Worm (Caenorhabditis elegans) whole organism, young adult: Measurements from ENCODE around the gene ttr-15.
A peak's percentile ranks its signal among the peaks of the same experiment; 100 is the strongest.

Experiments
- B0035.1 ChIP-seq: sonication (generic microtip); optimal IDR thresholded peaks from 2 replicates; lab custom pipeline; 2016; ENCODE audit warnings: missing genetic modification characterization, mild to moderate bottlenecking, missing compliant biosample characterization, missing genotype, missing genetic modification reagents
- F33H1.4 ChIP-seq: fragments of 200-800 bp; sonication (Bioruptor generic); IDR thresholded peaks from 2 replicates; pipeline ENCODE4 v1.3.6; 2022; ENCODE audit warnings: missing genetic modification reagents, missing genetic modification characterization, missing compliant biosample characterization
- F52B5.7 ChIP-seq: sonication (generic microtip); optimal IDR thresholded peaks from 2 replicates; lab custom pipeline; 2016; ENCODE audit warnings: mild to moderate bottlenecking, missing genetic modification characterization, missing compliant biosample characterization
- F57A8.1 ChIP-seq: fragments of 200-800 bp; sonication (Bioruptor generic); optimal IDR thresholded peaks from 2 replicates; lab custom pipeline; 2018; ENCODE audit warnings: mild to moderate bottlenecking, missing genetic modification characterization, moderate library complexity, missing compliant biosample characterization
- K11D2.4 ChIP-seq: fragments of 200-800 bp; sonication (Bioruptor generic); IDR thresholded peaks from 2 replicates; pipeline ENCODE4 v1.3.6; 2022; ENCODE audit warnings: missing genetic modification reagents, missing genetic modification characterization, missing compliant biosample characterization
- T26A5.8 ChIP-seq: sonication (generic microtip); optimal IDR thresholded peaks from 2 replicates; lab custom pipeline; 2016; ENCODE audit warnings: missing genetic modification characterization, missing compliant biosample characterization
- Y53F4B.3 ChIP-seq: fragments of 200-800 bp; sonication (Bioruptor generic); IDR thresholded peaks from 2 replicates; pipeline ENCODE4 v1.3.6; 2022; ENCODE audit warnings: missing genetic modification reagents, missing genetic modification characterization, missing compliant biosample characterization
- Y56A3A.18 ChIP-seq: fragments of 200-800 bp; sonication (Bioruptor generic); IDR thresholded peaks from 2 replicates; pipeline ENCODE4 v1.3.6; 2022; ENCODE audit warnings: missing genetic modification reagents, missing genetic modification characterization, missing compliant biosample characterization
- ama-1 ChIP-seq, 3 experiments: fragments of 150-350 bp in 1 of 3; sonication (generic microtip) in 2 of 3; optimal IDR thresholded peaks; 2 replicates each; lab custom pipeline; 2014 to 2018; ENCODE audit warnings: missing biosample characterization in 2 of 3, missing genetic modification characterization in 2 of 3, missing genetic modification reagents in 2 of 3
- atf-7 ChIP-seq: sonication (generic microtip); optimal IDR thresholded peaks from 2 replicates; lab custom pipeline; 2017; ENCODE audit warnings: mild to moderate bottlenecking, missing genetic modification characterization, missing compliant biosample characterization
- athp-1 ChIP-seq: sonication (generic microtip); optimal IDR thresholded peaks from 2 replicates; lab custom pipeline; 2017; ENCODE audit warnings: mild to moderate bottlenecking, missing genetic modification characterization, missing compliant biosample characterization
- attf-3 ChIP-seq: fragments of 200-800 bp; sonication (Bioruptor generic); conservative IDR thresholded peaks from 2 replicates; pipeline ENCODE4 v1.3.6; 2022; ENCODE audit warnings: missing genetic modification reagents, missing genetic modification characterization, missing compliant biosample characterization
- attf-5 ChIP-seq: fragments of 200-800 bp; sonication (Bioruptor generic); optimal IDR thresholded peaks from 2 replicates; lab custom pipeline; 2018; ENCODE audit warnings: mild to moderate bottlenecking, missing genetic modification characterization, missing compliant biosample characterization
- bed-1 ChIP-seq: fragments of 200-800 bp; sonication (Bioruptor generic); IDR thresholded peaks from 2 replicates; pipeline ENCODE4 v1.3.6; 2022; ENCODE audit warnings: missing genetic modification reagents, missing genetic modification characterization, missing compliant biosample characterization
- cebp-1 ChIP-seq, 2 experiments: fragments of 200-800 bp in 1 of 2; sonication (Bioruptor generic) in 1 of 2; sonication (generic microtip) in 1 of 2; IDR thresholded peaks in 1 of 2; optimal IDR thresholded peaks in 1 of 2; 2 replicates each; pipeline versions ENCODE4 v1.3.6 to Lab custom; 2017 to 2022; ENCODE audit warnings: missing compliant biosample characterization in 2 of 2, missing genetic modification characterization in 2 of 2, mild to moderate bottlenecking in 1 of 2, missing genetic modification reagents in 1 of 2, moderate library complexity in 1 of 2
- cebp-2 ChIP-seq: fragments of 200-800 bp; sonication (Bioruptor generic); IDR thresholded peaks from 2 replicates; pipeline ENCODE4 v1.3.6; 2022; ENCODE audit warnings: missing genetic modification characterization, missing compliant biosample characterization
- ceh-100 ChIP-seq: fragments of 200-800 bp; sonication (Bioruptor generic); IDR thresholded peaks from 2 replicates; pipeline ENCODE4 v1.3.6; 2022; ENCODE audit warnings: missing genetic modification reagents, missing genetic modification characterization, missing compliant biosample characterization
- ceh-58 ChIP-seq: fragments of 200-800 bp; sonication (Bioruptor generic); IDR thresholded peaks from 2 replicates; pipeline ENCODE4 v1.3.6; 2022; ENCODE audit warnings: missing genetic modification characterization, missing compliant biosample characterization
- ceh-79 ChIP-seq: sonication (generic microtip); optimal IDR thresholded peaks from 2 replicates; lab custom pipeline; 2017; ENCODE audit warnings: mild to moderate bottlenecking, missing genetic modification characterization, missing compliant biosample characterization
- chd-7 ChIP-seq: sonication (generic microtip); optimal IDR thresholded peaks from 2 replicates; lab custom pipeline; 2016; ENCODE audit warnings: mild to moderate bottlenecking, missing genetic modification characterization, moderate library complexity, missing compliant biosample characterization
- egl-44 ChIP-seq: fragments of 200-800 bp; sonication (Bioruptor generic); IDR thresholded peaks from 2 replicates; pipeline ENCODE4 v1.3.6; 2022; ENCODE audit warnings: missing genetic modification reagents, missing genetic modification characterization, missing compliant biosample characterization
- ekl-4 ChIP-seq: fragments of 200-800 bp; sonication (Bioruptor generic); IDR thresholded peaks from 2 replicates; pipeline ENCODE4 v1.3.6; 2022; ENCODE audit warnings: missing genetic modification reagents, missing genetic modification characterization, missing compliant biosample characterization
- fkh-3 ChIP-seq: sonication (generic microtip); optimal IDR thresholded peaks from 2 replicates; lab custom pipeline; 2016; ENCODE audit warnings: mild to moderate bottlenecking, missing genetic modification characterization, missing compliant biosample characterization
- hmg-1.2 ChIP-seq: fragments of 200-800 bp; sonication (Bioruptor generic); IDR thresholded peaks from 2 replicates; pipeline ENCODE4 v1.3.6; 2022; ENCODE audit warnings: missing genetic modification reagents, missing genetic modification characterization, missing compliant biosample characterization
- hrde-1 ChIP-seq: sonication (generic microtip); optimal IDR thresholded peaks from 2 replicates; lab custom pipeline; 2016; ENCODE audit warnings: missing genetic modification characterization, mild to moderate bottlenecking, missing compliant biosample characterization, moderate library complexity, missing genotype, missing genetic modification reagents, borderline replicate concordance
- hsf-1 ChIP-seq: fragments of 200-800 bp; sonication (Bioruptor generic); IDR thresholded peaks from 2 replicates; pipeline ENCODE4 v1.3.6; 2022; ENCODE audit warnings: missing genetic modification reagents, missing genetic modification characterization, missing compliant biosample characterization
- lin-26 ChIP-seq: fragments of 200-800 bp; sonication (Bioruptor generic); IDR thresholded peaks from 2 replicates; pipeline ENCODE4 v1.3.6; 2022; ENCODE audit warnings: missing genetic modification reagents, missing genetic modification characterization, missing compliant biosample characterization
- lin-40 ChIP-seq: sonication (generic microtip); optimal IDR thresholded peaks from 2 replicates; lab custom pipeline; 2016; ENCODE audit warnings: missing genetic modification characterization, mild to moderate bottlenecking, missing compliant biosample characterization, missing genotype, missing genetic modification reagents
- madf-3 ChIP-seq: fragments of 200-800 bp; sonication (Bioruptor generic); IDR thresholded peaks from 2 replicates; pipeline ENCODE4 v1.3.6; 2022; ENCODE audit warnings: missing genetic modification reagents, missing genetic modification characterization, missing compliant biosample characterization
- madf-6 ChIP-seq: fragments of 200-800 bp; sonication (Bioruptor generic); IDR thresholded peaks from 2 replicates; pipeline ENCODE4 v1.3.6; 2022; ENCODE audit warnings: missing genetic modification reagents, missing genetic modification characterization, missing compliant biosample characterization
- nhr-120 ChIP-seq: fragments of 200-800 bp; sonication (Bioruptor generic); IDR thresholded peaks from 2 replicates; pipeline ENCODE4 v1.3.6; 2022; ENCODE audit warnings: missing genetic modification characterization, missing compliant biosample characterization
- nhr-179 ChIP-seq: sonication (generic microtip); optimal IDR thresholded peaks from 2 replicates; lab custom pipeline; 2016; ENCODE audit warnings: mild to moderate bottlenecking, missing genetic modification characterization, missing compliant biosample characterization
- nhr-27 ChIP-seq: fragments of 200-800 bp; sonication (Bioruptor generic); optimal IDR thresholded peaks from 2 replicates; lab custom pipeline; 2018; ENCODE audit warnings: mild to moderate bottlenecking, missing genetic modification characterization, moderate library complexity, missing compliant biosample characterization
- repo-1 ChIP-seq: sonication (generic microtip); optimal IDR thresholded peaks from 2 replicates; lab custom pipeline; 2017; ENCODE audit warnings: mild to moderate bottlenecking, missing genetic modification characterization, missing compliant biosample characterization
- snpc-1.1 ChIP-seq: sonication (generic microtip); optimal IDR thresholded peaks from 2 replicates; lab custom pipeline; 2017; ENCODE audit warnings: missing genetic modification characterization, mild to moderate bottlenecking, missing compliant biosample characterization, antibody characterized with exemption, moderate library complexity, missing genotype, missing genetic modification reagents; ENCODE audit not compliant: insufficient read depth
- tbp1 ChIP-seq: fragments of 200-800 bp; sonication (Bioruptor generic); optimal IDR thresholded peaks from 2 replicates; lab custom pipeline; 2018; ENCODE audit warnings: mild to moderate bottlenecking, missing genetic modification characterization, missing compliant biosample characterization
- tbx-9 ChIP-seq: sonication (generic microtip); optimal IDR thresholded peaks from 2 replicates; lab custom pipeline; 2016; ENCODE audit warnings: borderline replicate concordance, missing genetic modification characterization, inconsistent platforms, missing compliant biosample characterization
- unc-130 ChIP-seq: sonication (generic microtip); optimal IDR thresholded peaks from 2 replicates; lab custom pipeline; 2016; ENCODE audit warnings: missing genetic modification reagents, missing genetic modification characterization, missing compliant biosample characterization
- unc-62 ChIP-seq: fragments of 150-350 bp; optimal IDR thresholded peaks from 2 replicates; lab custom pipeline; 2014; ENCODE audit warnings: missing biosample characterization, missing genetic modification reagents, missing genetic modification characterization
- zfh-2 ChIP-seq: fragments of 200-800 bp; sonication (Bioruptor generic); conservative IDR thresholded peaks from 2 replicates; pipeline ENCODE4 v1.3.6; 2022; ENCODE audit warnings: missing genetic modification reagents, missing genetic modification characterization, missing compliant biosample characterization
- zim-3 ChIP-seq: sonication (generic microtip); optimal IDR thresholded peaks from 2 replicates; lab custom pipeline; 2017; ENCODE audit warnings: mild to moderate bottlenecking, missing genetic modification characterization, moderate library complexity, missing compliant biosample characterization
- ztf-26 ChIP-seq: sonication (generic microtip); optimal IDR thresholded peaks from 2 replicates; lab custom pipeline; 2017; ENCODE audit warnings: missing genetic modification characterization, missing compliant biosample characterization

The ttr-15 gene

ce11 chrIII:10337508-10338166 is at the start of gene ttr-15:
Gene ttr-15, plus strand, starts transcription at chrIII:10337847.
- TF ChIP-seq Y56A3A.18 (GFP tag; lab: Robert Waterston, UW) (0 out of 2 replicates have a peak, but pooled peaks have one; percentile 45), madf-6 (GFP tag; lab: Robert Waterston, UW) (0 out of 2 replicates have a peak, but pooled peaks have one; percentile 25), nhr-120 (no peak), F33H1.4 (GFP tag; lab: Robert Waterston, UW) (no peak), ceh-100 (GFP tag; lab: Robert Waterston, UW) (no peak), egl-44 (GFP tag; lab: Robert Waterston, UW) (no peak), ama-1 (optimal IDR thresholded peaks at IDR 0.05; lab: Kevin White, UChicago) (peak; percentile 92), ama-1 (GFP tag; optimal IDR thresholded peaks at IDR 0.05; lab: Kevin White, UChicago) (peak in 1 of 2 experiments; percentile 6), T26A5.8 (tag; lab: Kevin White, UChicago) (no peak), atf-7 (peak; percentile 11), repo-1 (tag; lab: Kevin White, UChicago) (peak; percentile 22), unc-62 (no peak), B0035.1 (tag; lab: Kevin White, UChicago) (peak; percentile 73), fkh-3 (no peak), madf-3 (no peak), zim-3 (tag; lab: Kevin White, UChicago) (no peak), cebp-1 (GFP tag; IDR thresholded peaks at IDR 0.05; lab: Robert Waterston, UW) (no peak), cebp-1 (tag; optimal IDR thresholded peaks at IDR 0.05; lab: Kevin White, UChicago) (peak; percentile 39), attf-3 (GFP tag; lab: Robert Waterston, UW) (no peak), lin-26 (peak; percentile 30; the same call in 1 of the 2 replicates), snpc-1.1 (tag; lab: Kevin White, UChicago) (no peak), tbp1 (GFP tag; lab: Kevin White, UChicago) (no peak), nhr-179 (tag; lab: Kevin White, UChicago) (no peak), tbx-9 (tag; lab: Kevin White, UChicago) (peak; percentile 71), K11D2.4 (GFP tag; lab: Robert Waterston, UW) (no peak), ekl-4 (GFP tag; lab: Robert Waterston, UW) (no peak), lin-40 (peak; percentile 57), nhr-27 (tag; lab: Kevin White, UChicago) (no peak), hsf-1 (no peak)

- TF ChIP-seq F52B5.7 (tag; lab: Kevin White, UChicago) = no peak
- no peak for TF ChIP-seq ceh-79
- TF ChIP-seq attf-5 = no peak
- TF ChIP-seq F57A8.1 (GFP tag; lab: Kevin White, UChicago) = no peak
- TF ChIP-seq ceh-100 (GFP tag; lab: Robert Waterston, UW) = no peak
- TF ChIP-seq zfh-2 (GFP tag; lab: Robert Waterston, UW) = no peak
- TF ChIP-seq ztf-26 (tag; lab: Kevin White, UChicago) = no peak
- TF ChIP-seq F33H1.4 (GFP tag; lab: Robert Waterston, UW) = no peak
- TF ChIP-seq bed-1 (GFP tag; lab: Robert Waterston, UW) = no peak
- TF ChIP-seq unc-130 (GFP tag; lab: Kevin White, UChicago) = no peak
- no peak for TF ChIP-seq atf-7
- TF ChIP-seq Y53F4B.3 = no peak
- no peak for TF ChIP-seq chd-7 (tag; lab: Kevin White, UChicago)
- TF ChIP-seq hmg-1.2 (GFP tag; lab: Robert Waterston, UW) = no peak
- no peak for TF ChIP-seq athp-1 (tag; lab: Kevin White, UChicago)
- TF ChIP-seq hrde-1 (tag; lab: Kevin White, UChicago) = no peak
- TF ChIP-seq ekl-4 (GFP tag; lab: Robert Waterston, UW) = no peak
- no peak for TF ChIP-seq ceh-58 (GFP tag; lab: Robert Waterston, UW)
- no peak for TF ChIP-seq cebp-2
Measured at ce11 chrIII:10289790-10290189, 47.9 kb upstream of the ttr-15 start.
